Fruit fly (Drosophila melanogaster): ENCODE results near the gene Mettl14.

Gene Mettl14

DNA sequence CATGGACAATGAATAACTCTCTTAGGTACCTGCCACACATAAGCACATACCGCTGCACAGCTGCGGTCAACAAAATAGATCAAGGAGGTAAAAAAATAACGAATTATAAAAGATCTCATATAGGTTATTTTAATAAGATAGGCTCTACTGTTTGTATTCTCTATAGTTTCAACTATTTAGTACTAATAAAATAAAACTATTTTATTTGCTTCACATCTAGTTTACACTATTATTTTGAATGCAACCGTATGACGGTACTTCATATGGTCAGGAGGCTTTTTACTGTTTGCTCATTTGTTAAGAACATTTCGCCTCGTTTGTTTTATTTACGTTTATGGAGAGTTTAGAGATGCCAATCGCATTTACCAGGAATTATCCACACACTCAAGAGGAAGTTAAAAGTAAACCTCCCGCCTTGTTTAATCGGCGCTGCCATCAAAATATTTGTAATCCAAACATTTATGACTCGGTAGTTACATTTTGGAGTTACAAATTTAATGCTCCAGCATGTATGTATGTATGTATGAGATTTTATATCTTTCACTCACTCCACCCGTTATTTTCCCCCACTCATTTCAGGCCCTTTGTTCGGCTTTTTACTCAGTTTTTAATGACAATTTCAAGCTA is 33.2 kb upstream of the Mettl14 start (continued):
- TF ChIP-seq CG12299 (tag; optimal IDR thresholded peaks at IDR 0.05), result peak; percentile 29
- no peak for TF ChIP-seq CG9932 (GFP tag; IDR thresholded peaks at IDR 0.05)
- TF ChIP-seq scrt (GFP tag; optimal IDR thresholded peaks at IDR 0.05), result peak; percentile 8
- peak; percentile 49; the same call in 1 of the 3 replicates for TF ChIP-seq otp (GFP tag; IDR thresholded peaks at IDR 0.05)
- TF ChIP-seq fd102C (GFP tag; optimal IDR thresholded peaks at IDR 0.05), result peak; percentile 64
- no peak for TF ChIP-seq crc (GFP tag; optimal IDR thresholded peaks at IDR 0.05)
- TF ChIP-seq nmo (GFP tag; optimal IDR thresholded peaks at IDR 0.05), result peak; percentile 84
- TF ChIP-seq Ssrp (tag; optimal IDR thresholded peaks at IDR 0.05), result peak; percentile 76
- peak in 1 of 2 experiments; percentile 64 for TF ChIP-seq eve (GFP tag; optimal IDR thresholded peaks at IDR 0.05)
- TF ChIP-seq CG16779 (GFP tag; IDR thresholded peaks at IDR 0.05), result no peak
- TF ChIP-seq Gsc (GFP tag; IDR thresholded peaks at IDR 0.05), result no peak
- TF ChIP-seq CG10654 (GFP tag; optimal IDR thresholded peaks at IDR 0.05), result peak; percentile 26
- no peak for TF ChIP-seq CG14667 (GFP tag; IDR thresholded peaks at IDR 0.05)
- peak; percentile 13 for TF ChIP-seq CG8281 (tag; optimal IDR thresholded peaks at IDR 0.05)
- peak; percentile 46 for TF ChIP-seq CG3847 (GFP tag; IDR thresholded peaks at IDR 0.05)
- peak; percentile 12 for TF ChIP-seq CG12155 (GFP tag; optimal IDR thresholded peaks at IDR 0.05)
- TF ChIP-seq sug (tag; optimal IDR thresholded peaks at IDR 0.05), result peak; percentile 4
- no peak for TF ChIP-seq btn (GFP tag; optimal IDR thresholded peaks at IDR 0.05)
- no peak for TF ChIP-seq slou (GFP tag; optimal IDR thresholded peaks at IDR 0.05)
- peak; percentile 18 for TF ChIP-seq CG12659 (GFP tag; optimal IDR thresholded peaks at IDR 0.05)
- TF ChIP-seq CG4360 (GFP tag; IDR thresholded peaks at IDR 0.05), result no peak
- TF ChIP-seq prd (optimal IDR thresholded peaks at IDR 0.05), result no peak
- TF ChIP-seq prd (GFP tag; IDR thresholded peaks at IDR 0.05), result peak; percentile 89
- TF ChIP-seq CG7357 (GFP tag; IDR thresholded peaks at IDR 0.05), result no peak
- TF ChIP-seq CG7271 (tag; optimal IDR thresholded peaks at IDR 0.05), result peak; percentile 85
- peak; percentile 76 for TF ChIP-seq PHDP (tag; optimal IDR thresholded peaks at IDR 0.05)
- no peak for TF ChIP-seq Camta (GFP tag; optimal IDR thresholded peaks at IDR 0.05)
- peak; percentile 85 for TF ChIP-seq CG15479 (GFP tag; optimal IDR thresholded peaks at IDR 0.05)
- peak; percentile 70 for TF ChIP-seq dysf (GFP tag; IDR thresholded peaks at IDR 0.05)
- no peak for TF ChIP-seq CG6791 (GFP tag; IDR thresholded peaks at IDR 0.05; ENCODE audit: partially characterized antibody)
- peak; percentile 51 for TF ChIP-seq Asciz (GFP tag; optimal IDR thresholded peaks at IDR 0.05)
- peak; percentile 53 for TF ChIP-seq bcd (GFP tag; optimal IDR thresholded peaks at IDR 0.05)
- TF ChIP-seq ci (GFP tag; IDR thresholded peaks at IDR 0.05), result peak; percentile 85
- TF ChIP-seq CG9817 (tag; optimal IDR thresholded peaks at IDR 0.05), result peak; percentile 19
- peak; percentile 44 for TF ChIP-seq Meics (GFP tag; optimal IDR thresholded peaks at IDR 0.05)
- no peak for TF ChIP-seq luna (GFP tag; optimal IDR thresholded peaks at IDR 0.05)
- TF ChIP-seq stwl (tag; optimal IDR thresholded peaks at IDR 0.05), result peak; percentile 24
- TF ChIP-seq CG3407 (GFP tag; optimal IDR thresholded peaks at IDR 0.05), result peak; percentile 45
- no peak for TF ChIP-seq CG1792 (GFP tag; optimal IDR thresholded peaks at IDR 0.05)
- peak; percentile 55; the same call in 2 of the 3 replicates for TF ChIP-seq tgo (GFP tag; IDR thresholded peaks at IDR 0.05)
- TF ChIP-seq NC2α (GFP tag; optimal IDR thresholded peaks at IDR 0.05), result no peak
- peak; percentile 56; the same call in 1 of the 3 replicates for TF ChIP-seq CG2199 (GFP tag; IDR thresholded peaks at IDR 0.05)
- TF ChIP-seq Chrac-16 (GFP tag; optimal IDR thresholded peaks at IDR 0.05), result peak; percentile 58
- peak in 1 of 2 experiments; percentile 83 for TF ChIP-seq tll (GFP tag; optimal IDR thresholded peaks at IDR 0.05)
- TF ChIP-seq CG4328 (GFP tag; optimal IDR thresholded peaks at IDR 0.05), result no peak
- TF ChIP-seq Nf-YA (GFP tag; IDR thresholded peaks at IDR 0.05), result no peak
- TF ChIP-seq nau (GFP tag; optimal IDR thresholded peaks at IDR 0.05), result peak; percentile 33
- no peak for TF ChIP-seq fru (optimal IDR thresholded peaks at IDR 0.05)
- peak; percentile 45 for TF ChIP-seq chn (GFP tag; optimal IDR thresholded peaks at IDR 0.05)
- TF ChIP-seq Bteb2 (GFP tag; optimal IDR thresholded peaks at IDR 0.05), result peak; percentile 19
- TF ChIP-seq fd3F (GFP tag; optimal IDR thresholded peaks at IDR 0.05), result no peak
